Fruit fly (Drosophila melanogaster) S2 (cell line): Measurements from ENCODE around the gene js.

ENCODE experiments used
- CG8478 ChIP-seq: fragments of >200 bp; optimal IDR thresholded peaks from 2 replicates; lab custom pipeline; 2018
- CTCF ChIP-seq, 2 experiments: fragments of >200 bp; optimal IDR thresholded peaks; 2 replicates each; lab custom pipeline; 2018

- no peak for TF ChIP-seq CTCF (optimal IDR thresholded peaks at IDR 0.05; lab: Kevin White, UChicago)
- no peak for TF ChIP-seq CG8478
Measured at dm6 chr3R:16340610-16341009, 27.5 kb downstream of the js start.
